Fruit fly (Drosophila melanogaster): ENCODE data around the gene pum.
A peak's percentile ranks its signal among the peaks of the same experiment; 100 is the strongest.

The pum gene

DNA sequence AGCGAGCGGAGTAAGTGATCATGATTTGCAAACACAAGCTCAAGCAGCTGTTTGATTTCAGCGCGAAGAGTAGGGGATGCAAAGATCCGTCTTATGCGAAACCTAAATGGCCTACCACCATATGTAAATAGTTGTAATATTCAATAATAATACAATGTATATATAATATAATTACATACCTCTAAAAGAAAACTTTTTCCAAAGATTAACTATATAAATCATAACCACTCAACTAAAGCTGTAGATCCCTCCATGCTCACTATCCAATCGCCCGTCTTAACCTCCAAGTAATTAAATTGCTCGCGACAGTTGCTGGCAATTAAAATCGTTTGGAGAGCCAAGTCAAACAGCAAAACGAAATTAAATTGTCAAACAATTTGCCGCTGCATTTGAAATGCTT, 10.2 kb downstream of the pum start (continued):
- TF ChIP-seq Dek (tag; optimal IDR thresholded peaks at IDR 0.05) (peak; percentile 84), CG14667 (GFP tag; IDR thresholded peaks at IDR 0.05) (peak; percentile 67), CG31365 (tag; optimal IDR thresholded peaks at IDR 0.05) (no peak), CG11093 (GFP tag; IDR thresholded peaks at IDR 0.05) (peak; percentile 35; the same call in 1 of the 3 replicates), pho (GFP tag; optimal IDR thresholded peaks at IDR 0.05) (no peak), HLH4C (GFP tag; IDR thresholded peaks at IDR 0.05; ENCODE audit: partially characterized antibody) (no peak), nerfin-1 (tag; optimal IDR thresholded peaks at IDR 0.05) (no peak), stwl (tag; optimal IDR thresholded peaks at IDR 0.05) (no peak), MTF-1 (GFP tag; optimal IDR thresholded peaks at IDR 0.05; ENCODE audit: borderline replicate concordance) (no peak), lov (optimal IDR thresholded peaks at IDR 0.05) (no peak), lov (GFP tag; IDR thresholded peaks at IDR 0.05) (no peak), CG34422 (GFP tag; IDR thresholded peaks at IDR 0.05) (peak; percentile 83), Xrp1 (GFP tag; IDR thresholded peaks at IDR 0.05) (peak; percentile 67; the same call in 1 of the 2 replicates), Sry-β (GFP tag; optimal IDR thresholded peaks at IDR 0.05) (no peak), PHDP (tag; optimal IDR thresholded peaks at IDR 0.05) (peak; percentile 81), CG31388 (GFP tag; optimal IDR thresholded peaks at IDR 0.05) (peak; percentile 22), run (tag; optimal IDR thresholded peaks at IDR 0.05) (peak; percentile 49), tna (GFP tag; IDR thresholded peaks at IDR 0.05; ENCODE audit: partially characterized antibody) (no peak), zen (tag; optimal IDR thresholded peaks at IDR 0.05) (peak; percentile 25), tin (GFP tag; optimal IDR thresholded peaks at IDR 0.05) (peak; percentile 47), Vsx1 (GFP tag; optimal IDR thresholded peaks at IDR 0.05) (no peak), CG13894 (tag; optimal IDR thresholded peaks at IDR 0.05) (no peak), CG6813 (GFP tag; optimal IDR thresholded peaks at IDR 0.05) (no peak), CG16813 (GFP tag; IDR thresholded peaks at IDR 0.05; ENCODE audit: partially characterized antibody) (no peak), B-H2 (GFP tag; optimal IDR thresholded peaks at IDR 0.05) (no peak), onecut (GFP tag; IDR thresholded peaks at IDR 0.05) (peak; percentile 32), CG14014 (GFP tag; IDR thresholded peaks at IDR 0.05) (peak; percentile 74), Hmr (GFP tag; optimal IDR thresholded peaks at IDR 0.05) (peak; percentile 83), CG8290 (GFP tag; optimal IDR thresholded peaks at IDR 0.05) (no peak), CG8290 (tag; optimal IDR thresholded peaks at IDR 0.05) (peak in 1 of 2 experiments; percentile 21), Pdp1 (GFP tag; optimal IDR thresholded peaks at IDR 0.05) (no peak), CG12769 (tag; optimal IDR thresholded peaks at IDR 0.05) (no peak), CG3995 (GFP tag; optimal IDR thresholded peaks at IDR 0.05) (no peak), sens (GFP tag) (no peak), CG16863 (GFP tag; optimal IDR thresholded peaks at IDR 0.05) (no peak), CG12744 (GFP tag; optimal IDR thresholded peaks at IDR 0.05) (no peak), emc (GFP tag; optimal IDR thresholded peaks at IDR 0.05) (no peak), Ets97D (GFP tag; optimal IDR thresholded peaks at IDR 0.05) (no peak), Ada2b (GFP tag; IDR thresholded peaks at IDR 0.05) (peak; percentile 81), CG14050 (GFP tag; IDR thresholded peaks at IDR 0.05) (peak; percentile 69; the same call in 2 of the 3 replicates), ssp (GFP tag; IDR thresholded peaks at IDR 0.05) (peak; percentile 63), cas (GFP tag; IDR thresholded peaks at IDR 0.05) (peak; percentile 73), unpg (GFP tag; optimal IDR thresholded peaks at IDR 0.05) (peak; percentile 77), CG12391 (tag; optimal IDR thresholded peaks at IDR 0.05) (peak; percentile 75), CG1602 (GFP tag; optimal IDR thresholded peaks at IDR 0.05) (peak; percentile 63), CG7271 (tag; optimal IDR thresholded peaks at IDR 0.05) (no peak), Sry-δ (GFP tag; optimal IDR thresholded peaks at IDR 0.05) (no peak), disco-r (GFP tag; optimal IDR thresholded peaks at IDR 0.05) (no peak), Jarid2 (GFP tag; optimal IDR thresholded peaks at IDR 0.05) (no peak), Dbx (GFP tag; IDR thresholded peaks at IDR 0.05) (peak; percentile 81), Lpt (GFP tag; optimal IDR thresholded peaks at IDR 0.05) (no peak), ash1 (GFP tag; optimal IDR thresholded peaks at IDR 0.05) (no peak)
